Worm (Caenorhabditis elegans): ENCODE measurements around the gene F23B12.1.
A peak's percentile ranks its signal among the peaks of the same experiment; 100 is the strongest.

Gene F23B12.1

DNA sequence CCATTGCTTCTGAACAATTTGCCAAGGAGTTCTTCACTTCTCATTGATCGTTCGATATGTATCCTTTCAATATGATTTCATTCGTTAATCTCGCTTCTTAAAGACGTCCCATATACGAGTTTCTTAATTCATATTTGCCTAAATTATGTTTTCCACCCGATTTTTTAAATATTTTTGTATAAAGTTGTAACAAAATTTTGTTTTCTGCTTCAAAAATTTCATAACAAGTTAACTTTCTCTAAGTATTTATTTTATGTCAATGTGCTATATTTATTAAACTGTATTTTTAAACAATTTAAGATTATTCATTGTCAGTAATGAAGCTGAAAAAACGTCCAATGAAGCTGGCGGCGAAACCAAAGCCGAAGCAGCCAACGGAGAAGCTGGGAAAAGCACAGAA, 20.4 kb downstream of the F23B12.1 start, which contains the start of gene F23B12.7:
Gene F23B12.7, plus strand, starts transcription at position 301 of the 400 bp plus-strand sequence.
- TF ChIP-seq ama-1 (optimal IDR thresholded peaks at IDR 0.05) (peak; percentile 12), nhr-10 (tag; optimal IDR thresholded peaks at IDR 0.05) (no peak), nhr-11 (tag; optimal IDR thresholded peaks at IDR 0.05) (no peak), lin-29 (GFP tag; IDR thresholded peaks at IDR 0.05) (no peak), dmd-8 (GFP tag; IDR thresholded peaks at IDR 0.05) (no peak)

ce11 chrV:14456626-14457025, 27.7 kb downstream of the F23B12.1 start, which contains the start of gene bmk-1:
Gene bmk-1 (minus strand): TSS chrV:14456984.
- TF ChIP-seq lim-7 (GFP tag; IDR thresholded peaks at IDR 0.05) (0 out of 2 replicates have a peak, but pooled peaks have one; percentile 7), egl-43 (GFP tag; IDR thresholded peaks at IDR 0.05) (no peak), aha-1 (tag) (peak; percentile 70), dpl-1 (GFP tag; optimal IDR thresholded peaks at IDR 0.05) (peak; percentile 73), nhr-76 (tag; optimal IDR thresholded peaks at IDR 0.05) (no peak), mes-2 (tag; optimal IDR thresholded peaks at IDR 0.05; ENCODE audit: poor library complexity, severe bottlenecking) (peak; percentile 25), ceh-82 (tag; optimal IDR thresholded peaks at IDR 0.05) (no peak), egl-27 (tag; optimal IDR thresholded peaks at IDR 0.05) (no peak), cey-2 (tag; optimal IDR thresholded peaks at IDR 0.05; ENCODE audit: borderline replicate concordance, insufficient read depth) (no peak), lin-38 (GFP tag; IDR thresholded peaks at IDR 0.05) (peak; percentile 63)

DNA sequence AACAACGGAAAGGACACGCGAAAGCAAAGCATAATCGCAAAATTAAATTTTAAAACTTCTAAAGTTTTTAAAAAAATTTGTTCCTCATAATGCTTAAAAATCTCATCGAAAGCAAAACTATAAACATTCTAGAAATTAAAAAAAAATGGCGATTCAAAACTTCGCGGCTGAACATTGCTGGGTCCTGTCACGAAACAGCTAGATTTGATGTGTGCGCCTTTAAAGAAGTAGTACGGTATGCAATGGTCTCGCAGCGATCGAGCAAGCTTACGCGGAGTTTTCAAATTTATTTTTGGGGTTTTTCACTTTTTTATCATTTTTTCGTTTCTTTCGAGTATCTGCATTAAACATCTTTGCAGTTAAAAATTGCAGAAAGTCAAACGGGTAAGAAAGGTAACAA, 28.1 kb downstream of the F23B12.1 start, which contains the start of gene coh-3:
Gene coh-3, plus strand, starts transcription at position 353 of the 400 bp plus-strand sequence.
- no peak for TF ChIP-seq unc-39 (tag; optimal IDR thresholded peaks at IDR 0.05)
- no peak for TF ChIP-seq nhr-41 (GFP tag; IDR thresholded peaks at IDR 0.05)
- no peak for TF ChIP-seq F26F4.8 (GFP tag; conservative IDR thresholded peaks at IDR 0.05)
- no peak for TF ChIP-seq zfp-2 (tag; optimal IDR thresholded peaks at IDR 0.05)
- peak; percentile 75; the same call in 1 of the 2 replicates for TF ChIP-seq snpc-1.2 (GFP tag; IDR thresholded peaks at IDR 0.05)
- TF ChIP-seq ama-1 (optimal IDR thresholded peaks at IDR 0.05), result no peak
- peak; percentile 74 for TF ChIP-seq unc-130 (GFP tag; optimal IDR thresholded peaks at IDR 0.05)
- TF ChIP-seq Y48G9A.11 (GFP tag; IDR thresholded peaks at IDR 0.05), result peak; percentile 62; the same call in 1 of the 2 replicates
- TF ChIP-seq nhr-10 (tag; optimal IDR thresholded peaks at IDR 0.05), result no peak
- TF ChIP-seq zip-11 (GFP tag; IDR thresholded peaks at IDR 0.05), result no peak
- no peak for TF ChIP-seq T26A8.4 (GFP tag; IDR thresholded peaks at IDR 0.05)
- TF ChIP-seq hlh-11 (tag; optimal IDR thresholded peaks at IDR 0.05), result no peak
- peak; percentile 85 for TF ChIP-seq F49E8.2 (tag; optimal IDR thresholded peaks at IDR 0.05; ENCODE audit: borderline replicate concordance)
- no peak for TF ChIP-seq set-16 (GFP tag; IDR thresholded peaks at IDR 0.05)
- TF ChIP-seq ceh-20 (GFP tag; IDR thresholded peaks at IDR 0.05), result no peak
- TF ChIP-seq lin-29 (GFP tag; IDR thresholded peaks at IDR 0.05), result no peak
- TF ChIP-seq lin-15B (tag; optimal IDR thresholded peaks at IDR 0.05), result no peak
- TF ChIP-seq nhr-111 (GFP tag; optimal IDR thresholded peaks at IDR 0.05), result no peak
- TF ChIP-seq ceh-82 (tag; optimal IDR thresholded peaks at IDR 0.05), result no peak
- peak; percentile 10 for TF ChIP-seq mes-2 (tag; optimal IDR thresholded peaks at IDR 0.05; ENCODE audit: poor library complexity, severe bottlenecking)
- peak; percentile 52 for TF ChIP-seq lin-38 (GFP tag; IDR thresholded peaks at IDR 0.05)
- TF ChIP-seq egl-43 (GFP tag; IDR thresholded peaks at IDR 0.05), result no peak
- peak; percentile 51; the same call in 1 of the 2 replicates for TF ChIP-seq arid-1 (GFP tag; conservative IDR thresholded peaks at IDR 0.05)
- TF ChIP-seq dmd-9 (GFP tag; IDR thresholded peaks at IDR 0.05), result no peak

- no peak for TF ChIP-seq fkh-10 (GFP tag; optimal IDR thresholded peaks at IDR 0.05)
- TF ChIP-seq Y75B8A.6 (GFP tag; IDR thresholded peaks at IDR 0.05), result no peak
- TF ChIP-seq sdz-12 (GFP tag; optimal IDR thresholded peaks at IDR 0.05), result no peak
- TF ChIP-seq nhr-77 (tag; optimal IDR thresholded peaks at IDR 0.05), result no peak
- TF ChIP-seq ceh-62 (tag; optimal IDR thresholded peaks at IDR 0.05), result no peak
- TF ChIP-seq ceh-20 (GFP tag; IDR thresholded peaks at IDR 0.05), result no peak
- TF ChIP-seq aly-2 (tag; optimal IDR thresholded peaks at IDR 0.05), result no peak
- TF ChIP-seq mes-2 (tag; optimal IDR thresholded peaks at IDR 0.05; ENCODE audit: poor library complexity, severe bottlenecking), result no peak
- no peak for TF ChIP-seq unc-39 (tag; optimal IDR thresholded peaks at IDR 0.05)
- TF ChIP-seq dve-1 (tag; optimal IDR thresholded peaks at IDR 0.05; ENCODE audit: insufficient read depth), result no peak
- no peak for TF ChIP-seq mep-1 (tag; optimal IDR thresholded peaks at IDR 0.05)
- TF ChIP-seq F10B5.3 (tag; optimal IDR thresholded peaks at IDR 0.05), result no peak
- no peak for TF ChIP-seq ztf-11 (tag; optimal IDR thresholded peaks at IDR 0.05)
- TF ChIP-seq zag-1 (tag; optimal IDR thresholded peaks at IDR 0.05), result no peak
- no peak for TF ChIP-seq lin-38 (GFP tag; IDR thresholded peaks at IDR 0.05)
- TF ChIP-seq ceh-28 (tag; optimal IDR thresholded peaks at IDR 0.05), result no peak
- no peak for TF ChIP-seq mxl-3 (GFP tag; optimal IDR thresholded peaks at IDR 0.05)
- TF ChIP-seq mxl-2 (GFP tag; conservative IDR thresholded peaks at IDR 0.05), result no peak
- no peak for TF ChIP-seq ama-1 (optimal IDR thresholded peaks at IDR 0.05)
- no peak for TF ChIP-seq cey-2 (tag; optimal IDR thresholded peaks at IDR 0.05; ENCODE audit: borderline replicate concordance, insufficient read depth)
Observed at ce11 chrV:14460122-14460521, 31.2 kb downstream of the F23B12.1 start.

Data from whole organism, L4 larva.